Worm (Caenorhabditis elegans) whole organism, early embryonic: Measurements from ENCODE around the gene C05E4.7.

Experiments
- B0310.2 ChIP-seq: sonication (generic microtip); optimal IDR thresholded peaks from 2 replicates; lab custom pipeline; 2016; ENCODE audit warnings: mild to moderate bottlenecking, missing genetic modification characterization, missing compliant biosample characterization
- F13C5.2 ChIP-seq: sonication (generic microtip); optimal IDR thresholded peaks from 2 replicates; lab custom pipeline; 2017; ENCODE audit warnings: mild to moderate bottlenecking, missing genetic modification characterization, inconsistent platforms, missing compliant biosample characterization
- aly-1 ChIP-seq: sonication (generic microtip); optimal IDR thresholded peaks from 2 replicates; lab custom pipeline; 2016; ENCODE audit warnings: missing genetic modification characterization, missing compliant biosample characterization
- ama-1 ChIP-seq: fragments of 150-350 bp; optimal IDR thresholded peaks from 2 replicates; lab custom pipeline; 2014
- ceh-13 ChIP-seq: fragments of 200-800 bp; sonication (Bioruptor generic); optimal IDR thresholded peaks from 2 replicates; lab custom pipeline; 2018; ENCODE audit warnings: mild to moderate bottlenecking, missing genetic modification characterization, missing compliant biosample characterization
- ceh-36 ChIP-seq: sonication (generic microtip); optimal IDR thresholded peaks from 2 replicates; lab custom pipeline; 2016; ENCODE audit warnings: missing genetic modification characterization, inconsistent platforms, missing compliant biosample characterization
- ets-7 ChIP-seq: sonication (generic microtip); optimal IDR thresholded peaks from 2 replicates; lab custom pipeline; 2016; ENCODE audit warnings: missing genotype, missing genetic modification characterization, missing compliant biosample characterization
- flt-1 ChIP-seq: fragments of 200-800 bp; sonication (Bioruptor generic); IDR thresholded peaks from 2 replicates; pipeline ENCODE4 v1.3.6; 2022; ENCODE audit warnings: missing genetic modification characterization, missing compliant biosample characterization
- hmbx-1 ChIP-seq: sonication (generic microtip); optimal IDR thresholded peaks from 2 replicates; lab custom pipeline; 2016; ENCODE audit warnings: mild to moderate bottlenecking, missing genetic modification characterization, missing compliant biosample characterization
- hmg-4 ChIP-seq: fragments of 200-800 bp; sonication (Bioruptor generic); optimal IDR thresholded peaks from 2 replicates; lab custom pipeline; 2018; ENCODE audit warnings: mild to moderate bottlenecking, missing genetic modification characterization, missing compliant biosample characterization
- hnd-1 ChIP-seq: sonication (generic microtip); optimal IDR thresholded peaks from 2 replicates; lab custom pipeline; 2016; ENCODE audit warnings: missing genetic modification characterization, missing compliant biosample characterization
- pes-1 ChIP-seq: fragments of 200-800 bp; sonication (Bioruptor generic); IDR thresholded peaks from 2 replicates; pipeline ENCODE4 v1.3.6; 2022; ENCODE audit warnings: missing genetic modification reagents, missing genetic modification characterization, missing compliant biosample characterization
- scrt-1 ChIP-seq: fragments of 200-800 bp; sonication (Bioruptor generic); IDR thresholded peaks from 2 replicates; pipeline ENCODE4 v1.3.6; 2022; ENCODE audit warnings: missing genetic modification characterization, missing compliant biosample characterization
- sea-1 ChIP-seq: fragments of 200-800 bp; sonication (Bioruptor generic); conservative IDR thresholded peaks from 2 replicates; pipeline ENCODE4 v1.3.6; 2022; ENCODE audit warnings: missing genetic modification characterization, missing compliant biosample characterization
- tbx-11 ChIP-seq: fragments of 200-800 bp; sonication (Bioruptor generic); IDR thresholded peaks from 2 replicates; pipeline ENCODE4 v1.3.6; 2022; ENCODE audit warnings: missing genetic modification characterization, missing compliant biosample characterization
- tbx-37 ChIP-seq: fragments of 200-800 bp; sonication (Bioruptor generic); conservative IDR thresholded peaks from 2 replicates; pipeline ENCODE4 v1.3.6; 2022; ENCODE audit warnings: missing genetic modification reagents, missing genetic modification characterization, missing compliant biosample characterization
- tra-4 ChIP-seq: sonication (generic microtip); optimal IDR thresholded peaks from 2 replicates; lab custom pipeline; 2017; ENCODE audit warnings: missing genetic modification characterization, missing compliant biosample characterization

C05E4.7 gene

DNA sequence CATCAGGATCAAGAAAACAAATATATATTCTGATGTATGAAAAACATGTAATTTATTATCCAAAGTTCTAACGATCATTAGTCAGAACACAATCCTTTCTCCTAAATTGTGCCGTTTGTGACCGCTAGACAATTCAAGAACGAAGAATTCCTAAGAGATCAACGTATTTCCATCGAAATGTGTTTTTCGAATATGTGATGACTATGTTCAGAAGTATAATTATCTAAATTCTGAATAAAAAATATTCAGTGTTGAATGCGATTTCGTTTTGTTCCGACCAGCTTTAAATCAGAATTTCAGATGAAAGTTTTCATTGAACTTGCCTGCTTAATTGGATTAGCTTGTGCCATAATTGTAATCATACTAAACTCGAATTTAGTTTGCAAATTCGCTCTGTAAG, 39.7 kb upstream of the C05E4.7 start, which contains the start of gene srbc-37:
srbc-37 (plus strand) TSS at position 301 of the 400 bp plus-strand sequence.
- TF ChIP-seq tra-4 (tag; lab: Kevin White, UChicago) (no peak), hnd-1 (tag; lab: Kevin White, UChicago) (no peak), scrt-1 (GFP tag; lab: Robert Waterston, UW) (no peak), tbx-37 (GFP tag; lab: Robert Waterston, UW) (no peak), B0310.2 (tag; lab: Kevin White, UChicago) (no peak), aly-1 (tag; lab: Kevin White, UChicago) (no peak), ama-1 (lab: Kevin White, UChicago) (no peak), hmbx-1 (tag; lab: Kevin White, UChicago) (no peak), pes-1 (GFP tag; lab: Robert Waterston, UW) (no peak), flt-1 (GFP tag; lab: Robert Waterston, UW) (no peak), hmg-4 (GFP tag; lab: Kevin White, UChicago) (no peak), ceh-13 (GFP tag; lab: Kevin White, UChicago) (no peak), ceh-36 (tag; lab: Kevin White, UChicago) (no peak), F13C5.2 (tag; lab: Kevin White, UChicago) (no peak), tbx-11 (GFP tag; lab: Robert Waterston, UW) (no peak)

DNA sequence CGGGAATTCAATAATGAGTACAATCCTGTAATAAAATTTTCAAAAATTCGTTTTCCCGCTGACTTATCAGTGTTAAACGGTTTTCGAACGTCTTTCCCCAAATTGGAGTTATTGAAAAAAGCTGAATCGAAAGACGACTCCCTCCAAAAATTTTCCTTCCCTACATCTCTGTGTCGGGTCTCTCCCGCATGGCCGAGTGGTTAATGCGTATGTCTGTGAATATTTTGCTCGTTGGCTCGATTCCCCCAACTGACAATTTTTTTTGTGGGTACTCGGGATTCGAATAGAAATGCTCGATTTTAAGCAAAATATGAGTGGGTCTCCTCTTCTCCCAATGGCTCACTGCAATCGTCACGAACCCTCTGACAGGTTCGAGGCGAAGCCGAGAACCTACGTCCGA, 35.5 kb upstream of the C05E4.7 start:
- peak; percentile 37; the same call in 1 of the 2 replicates for TF ChIP-seq flt-1 (GFP tag; lab: Robert Waterston, UW)
- peak; percentile 27; the same call in 1 of the 2 replicates for TF ChIP-seq tbx-11 (GFP tag; lab: Robert Waterston, UW)
- 0 out of 2 replicates have a peak, but pooled peaks have one; percentile 4 for TF ChIP-seq tbx-37 (GFP tag; lab: Robert Waterston, UW)
- TF ChIP-seq pes-1 (GFP tag; lab: Robert Waterston, UW) = peak; percentile 78
- peak; percentile 68; the same call in 1 of the 2 replicates for TF ChIP-seq scrt-1 (GFP tag; lab: Robert Waterston, UW)

ce11 chrV:706918-707317, 35.0 kb upstream of the C05E4.7 start, which contains the start of gene srbc-38:
Gene srbc-38 (plus strand): TSS chrV:707218.
- TF ChIP-seq hmg-4 (GFP tag; lab: Kevin White, UChicago) = no peak
- TF ChIP-seq tbx-11 (GFP tag; lab: Robert Waterston, UW) = no peak
- TF ChIP-seq sea-1 (GFP tag; lab: Robert Waterston, UW) = no peak
- TF ChIP-seq ets-7 (tag; lab: Kevin White, UChicago) = no peak
- no peak for TF ChIP-seq aly-1 (tag; lab: Kevin White, UChicago)
- TF ChIP-seq ceh-36 (tag; lab: Kevin White, UChicago) = no peak
- TF ChIP-seq tbx-37 (GFP tag; lab: Robert Waterston, UW) = no peak
- TF ChIP-seq tra-4 (tag; lab: Kevin White, UChicago) = no peak

DNA sequence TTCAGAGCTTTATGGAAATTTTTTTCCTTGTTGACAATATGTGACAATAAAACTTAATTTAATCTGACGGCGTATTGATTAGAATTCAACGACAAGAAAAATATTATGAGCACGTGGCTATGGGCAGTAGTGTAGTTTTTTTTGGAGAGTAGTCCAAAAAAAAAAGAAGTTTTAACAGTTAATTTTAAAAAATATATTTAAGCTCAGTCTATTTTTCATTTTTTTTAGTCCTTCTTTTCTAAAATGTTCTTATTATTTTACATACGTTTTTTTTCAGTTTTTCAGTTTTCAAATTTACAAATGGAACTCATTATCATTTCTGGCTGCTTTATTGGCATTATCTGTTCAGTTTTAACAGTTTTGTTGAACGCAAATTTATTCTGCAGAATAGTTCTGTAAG, 33.1 kb upstream of the C05E4.7 start, which contains the start of gene srbc-39:
srbc-39 (plus strand) TSS at position 301 of the 400 bp plus-strand sequence.
- TF ChIP-seq ets-7 (tag; lab: Kevin White, UChicago) (no peak), tbx-37 (GFP tag; lab: Robert Waterston, UW) (no peak)

DNA sequence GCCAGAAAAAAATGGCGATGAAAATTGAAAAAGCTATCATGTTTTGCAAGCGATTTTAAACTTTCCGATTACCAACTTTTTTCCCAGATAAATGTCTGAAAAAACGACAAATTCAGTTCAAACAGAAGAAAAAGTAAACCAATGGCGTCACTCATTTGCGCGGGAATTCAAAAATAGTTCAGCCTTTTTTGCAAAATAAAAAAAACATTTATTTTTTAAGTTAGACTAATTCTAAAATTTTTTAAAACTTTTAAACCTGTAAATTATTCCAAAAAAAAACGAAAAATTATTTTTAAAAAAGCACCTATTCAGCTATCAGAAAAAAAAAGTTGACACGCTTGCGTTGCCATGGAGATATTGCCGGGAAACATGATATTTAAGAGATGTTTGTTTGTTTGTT, 29.0 kb upstream of the C05E4.7 start, which contains the start of gene cyp-33C11:
cyp-33C11 (minus strand) TSS at position 101 of the 400 bp plus-strand sequence.
- TF ChIP-seq ceh-13 (GFP tag; lab: Kevin White, UChicago) (no peak), flt-1 (GFP tag; lab: Robert Waterston, UW) (no peak), hmbx-1 (tag; lab: Kevin White, UChicago) (no peak), hnd-1 (tag; lab: Kevin White, UChicago) (no peak), tbx-37 (GFP tag; lab: Robert Waterston, UW) (no peak), ama-1 (lab: Kevin White, UChicago) (no peak)

DNA sequence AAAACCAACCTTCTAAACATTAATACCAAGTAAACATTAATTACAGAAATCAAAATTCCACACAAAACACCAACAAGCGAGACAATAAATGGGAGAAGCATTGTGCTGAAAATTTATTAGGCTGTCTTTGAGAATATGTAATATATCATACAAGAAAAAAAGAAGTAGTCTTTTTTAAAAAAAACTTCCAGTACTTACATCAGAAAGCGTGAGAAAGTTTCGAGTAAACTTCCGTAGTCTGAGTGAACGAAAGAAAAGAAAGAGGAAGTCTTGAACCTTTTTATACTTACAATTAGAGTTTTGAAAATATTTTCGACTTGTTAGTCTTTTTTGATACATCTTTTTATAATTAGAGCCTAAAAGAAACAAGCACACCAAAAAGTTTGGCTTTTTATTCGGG, 22.2 kb upstream of the C05E4.7 start, which contains the start of gene srbc-40:
srbc-40 (minus strand) TSS at position 101 of the 400 bp plus-strand sequence.
- TF ChIP-seq tbx-11 (GFP tag; lab: Robert Waterston, UW) = no peak
- TF ChIP-seq B0310.2 (tag; lab: Kevin White, UChicago) = no peak
- TF ChIP-seq ama-1 (lab: Kevin White, UChicago) = no peak
- TF ChIP-seq pes-1 (GFP tag; lab: Robert Waterston, UW) = no peak
- no peak for TF ChIP-seq ets-7 (tag; lab: Kevin White, UChicago)
- no peak for TF ChIP-seq F13C5.2 (tag; lab: Kevin White, UChicago)
- TF ChIP-seq ceh-36 (tag; lab: Kevin White, UChicago) = no peak
- no peak for TF ChIP-seq hmbx-1 (tag; lab: Kevin White, UChicago)
- TF ChIP-seq sea-1 (GFP tag; lab: Robert Waterston, UW) = no peak
- no peak for TF ChIP-seq hmg-4 (GFP tag; lab: Kevin White, UChicago)
- TF ChIP-seq flt-1 (GFP tag; lab: Robert Waterston, UW) = no peak
- TF ChIP-seq scrt-1 (GFP tag; lab: Robert Waterston, UW) = no peak
- no peak for TF ChIP-seq hnd-1 (tag; lab: Kevin White, UChicago)
- TF ChIP-seq ceh-13 (GFP tag; lab: Kevin White, UChicago) = no peak
- no peak for TF ChIP-seq tbx-37 (GFP tag; lab: Robert Waterston, UW)
- TF ChIP-seq tra-4 (tag; lab: Kevin White, UChicago) = no peak
- TF ChIP-seq aly-1 (tag; lab: Kevin White, UChicago) = no peak

DNA sequence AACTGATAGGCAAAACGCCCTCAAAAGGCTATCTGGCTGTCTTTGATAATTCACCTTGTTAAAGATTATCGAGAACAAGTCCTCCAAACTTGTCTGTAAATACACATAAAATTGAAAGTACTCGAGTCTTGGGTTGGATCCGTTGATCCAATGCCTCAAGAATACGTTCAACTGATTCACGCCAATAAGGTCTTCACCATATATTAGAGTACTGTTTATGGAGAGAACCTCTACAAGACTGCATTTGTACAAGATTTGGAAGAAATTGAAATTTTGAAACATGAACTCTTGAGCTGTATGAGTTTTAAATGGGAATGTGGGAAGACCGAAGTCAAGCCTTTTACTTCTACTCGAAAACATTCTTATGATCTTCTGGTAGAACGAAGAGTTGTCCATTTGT, 19.0 kb upstream of the C05E4.7 start:
- TF ChIP-seq sea-1 (GFP tag; lab: Robert Waterston, UW) (no peak), ceh-36 (tag; lab: Kevin White, UChicago) (no peak), hmg-4 (GFP tag; lab: Kevin White, UChicago) (no peak), ets-7 (tag; lab: Kevin White, UChicago) (no peak), hnd-1 (tag; lab: Kevin White, UChicago) (no peak), B0310.2 (tag; lab: Kevin White, UChicago) (no peak), hmbx-1 (tag; lab: Kevin White, UChicago) (no peak), F13C5.2 (tag; lab: Kevin White, UChicago) (no peak), scrt-1 (GFP tag; lab: Robert Waterston, UW) (no peak), tra-4 (tag; lab: Kevin White, UChicago) (no peak), ama-1 (lab: Kevin White, UChicago) (no peak), ceh-13 (GFP tag; lab: Kevin White, UChicago) (no peak), aly-1 (tag; lab: Kevin White, UChicago) (no peak), tbx-37 (GFP tag; lab: Robert Waterston, UW) (no peak), flt-1 (GFP tag; lab: Robert Waterston, UW) (no peak), pes-1 (GFP tag; lab: Robert Waterston, UW) (no peak), tbx-11 (GFP tag; lab: Robert Waterston, UW) (no peak)
